Worm (Caenorhabditis elegans) whole organism, L1 larva: ENCODE results near the gene cyb-2.1.
"Not testable (repeated sequence)": the region's sequence is repeated elsewhere in the genome, so short reads cannot be mapped to it uniquely, and the experiment has no call there.

Experiments used
- aha-1 ChIP-seq: fragments of 150-350 bp; optimal IDR thresholded peaks from 2 replicates; lab custom pipeline; 2014; ENCODE audit warnings: missing biosample characterization, missing genetic modification characterization
- ama-1 ChIP-seq: fragments of 150-350 bp; optimal IDR thresholded peaks from 2 replicates; lab custom pipeline; 2014
- ceh-63 ChIP-seq: fragments of 200-800 bp; sonication (Bioruptor generic); optimal IDR thresholded peaks from 2 replicates; lab custom pipeline; 2018; ENCODE audit warnings: mild to moderate bottlenecking, missing genetic modification characterization, missing compliant biosample characterization
- ceh-90 ChIP-seq: sonication (generic microtip); optimal IDR thresholded peaks from 2 replicates; lab custom pipeline; 2016; ENCODE audit warnings: missing genetic modification characterization, missing compliant biosample characterization
- ces-1 ChIP-seq: fragments of 150-350 bp; optimal IDR thresholded peaks from 2 replicates; lab custom pipeline; 2014; ENCODE audit warnings: missing biosample characterization, missing genetic modification reagents, missing genetic modification characterization
- efl-1 ChIP-seq, 4 experiments: fragments of 150-350 bp; optimal IDR thresholded peaks in 3 of 4; peaks in 1 of 4; 1 replicate in 1 of 4; 2 replicates in 3 of 4; lab custom pipeline; 2014; ENCODE audit warnings: missing biosample characterization in 2 of 4, missing genetic modification characterization in 2 of 4, missing genetic modification reagents in 2 of 4
- egl-27 ChIP-seq, 2 experiments: fragments of 150-350 bp in 1 of 2; sonication (generic microtip); optimal IDR thresholded peaks; 3 replicates each; lab custom pipeline; 2017 to 2018; ENCODE audit warnings: missing biosample characterization in 2 of 2, missing genetic modification characterization in 2 of 2, missing genetic modification reagents in 2 of 2
- elt-2 ChIP-seq: sonication (generic microtip); optimal IDR thresholded peaks from 2 replicates; lab custom pipeline; 2016; ENCODE audit warnings: missing genetic modification characterization, mild to moderate bottlenecking, inconsistent platforms, missing compliant biosample characterization, missing genetic modification reagents
- ets-5 ChIP-seq: fragments of 200-800 bp; sonication (Bioruptor generic); IDR thresholded peaks from 2 replicates; pipeline ENCODE4 v1.3.6; 2022; ENCODE audit warnings: missing genetic modification characterization, missing compliant biosample characterization
- lin-13 ChIP-seq: fragments of 150-350 bp; optimal IDR thresholded peaks from 2 replicates; lab custom pipeline; 2014; ENCODE audit warnings: missing biosample characterization, missing genetic modification reagents, missing genetic modification characterization
- lin-14 ChIP-seq: fragments of 200-800 bp; sonication (Bioruptor generic); optimal IDR thresholded peaks from 2 replicates; lab custom pipeline; 2018; ENCODE audit warnings: mild to moderate bottlenecking, missing genetic modification characterization, moderate library complexity, missing compliant biosample characterization
- lin-35 ChIP-seq, 2 experiments: fragments of 150-350 bp; optimal IDR thresholded peaks; 2 replicates each; lab custom pipeline; 2014; ENCODE audit warnings: missing biosample characterization in 2 of 2, missing genetic modification characterization in 2 of 2, missing genetic modification reagents in 2 of 2
- mab-9 ChIP-seq: fragments of 200-800 bp; sonication (Bioruptor generic); IDR thresholded peaks from 2 replicates; pipeline ENCODE4 v1.3.6; 2022; ENCODE audit warnings: missing genetic modification reagents, missing genetic modification characterization, missing compliant biosample characterization
- mdl-1 ChIP-seq, 2 experiments: fragments of 150-350 bp; optimal IDR thresholded peaks; 2 replicates each; lab custom pipeline; 2014 to 2017; ENCODE audit warnings: missing biosample characterization in 2 of 2, missing genetic modification characterization in 2 of 2, inconsistent platforms in 1 of 2
- nhr-20 ChIP-seq: sonication (generic microtip); optimal IDR thresholded peaks from 2 replicates; lab custom pipeline; 2016; ENCODE audit warnings: mild to moderate bottlenecking, missing genetic modification characterization, missing compliant biosample characterization
- nhr-77 ChIP-seq: fragments of 150-350 bp; optimal IDR thresholded peaks from 2 replicates; lab custom pipeline; 2014; ENCODE audit warnings: missing biosample characterization, missing genetic modification characterization
- nhr-85 ChIP-seq: sonication (generic microtip); peaks from one replicate; lab custom pipeline; 2016; ENCODE audit warnings: missing genetic modification characterization, inconsistent platforms, missing compliant biosample characterization
- nhr-90 ChIP-seq: sonication (generic microtip); optimal IDR thresholded peaks from 2 replicates; lab custom pipeline; 2016; ENCODE audit warnings: mild to moderate bottlenecking, missing genetic modification characterization, missing compliant biosample characterization; ENCODE audit not compliant: poor library complexity
- rnt-1 ChIP-seq: sonication (generic microtip); optimal IDR thresholded peaks from 2 replicates; lab custom pipeline; 2016; ENCODE audit warnings: mild to moderate bottlenecking, missing genetic modification characterization, moderate library complexity, missing compliant biosample characterization
- snpc-4 ChIP-seq: fragments of 150-350 bp; optimal IDR thresholded peaks from 2 replicates; lab custom pipeline; 2014; ENCODE audit warnings: missing biosample characterization, missing genetic modification characterization
- unc-30 ChIP-seq: sonication (generic microtip); optimal IDR thresholded peaks from 2 replicates; lab custom pipeline; 2017; ENCODE audit warnings: missing biosample characterization, missing genetic modification characterization
- unc-62 ChIP-seq: fragments of 150-350 bp; optimal IDR thresholded peaks from 2 replicates; lab custom pipeline; 2014; ENCODE audit warnings: missing biosample characterization, missing genetic modification reagents, missing genetic modification characterization
- unc-86 ChIP-seq: sonication (generic microtip); optimal IDR thresholded peaks from 2 replicates; lab custom pipeline; 2016; ENCODE audit warnings: missing genetic modification characterization, missing compliant biosample characterization
- ztf-11 ChIP-seq, 2 experiments: sonication (generic microtip); optimal IDR thresholded peaks; 2 replicates each; lab custom pipeline; 2016 to 2017; ENCODE audit warnings: missing genetic modification characterization in 2 of 2, missing biosample characterization in 1 of 2, missing compliant biosample characterization in 1 of 2

Gene cyb-2.1

ce11 chrIV:10950363-10951214, 35.2 kb upstream of the cyb-2.1 start:
- TF ChIP-seq lin-13 (GFP tag; lab: Kevin White, UChicago) (no peak), efl-1 (optimal IDR thresholded peaks at IDR 0.05; lab: Kevin White, UChicago) (no peak), efl-1 (GFP tag; optimal IDR thresholded peaks at IDR 0.05 in 1 of 2; lab: Kevin White, UChicago) (peak in 1 of 2 experiments; percentile 92)
- TF ChIP-seq, all 84 proteins: peak for 1

ce11 chrIV:10951997-10952396, 33.8 kb upstream of the cyb-2.1 start, which contains the start of gene Y69E1A.3:
Y69E1A.3 (plus strand) TSS chrIV:10952297.
- no peak for TF ChIP-seq ceh-90
- TF ChIP-seq egl-27 (tag; optimal IDR thresholded peaks at IDR 0.05; lab: Kevin White, UChicago) = no peak
- TF ChIP-seq aha-1 (tag; lab: Kevin White, UChicago) = no peak
- no peak for TF ChIP-seq ces-1 (GFP tag; lab: Kevin White, UChicago)
- TF ChIP-seq nhr-90 (tag; lab: Kevin White, UChicago) = no peak

DNA sequence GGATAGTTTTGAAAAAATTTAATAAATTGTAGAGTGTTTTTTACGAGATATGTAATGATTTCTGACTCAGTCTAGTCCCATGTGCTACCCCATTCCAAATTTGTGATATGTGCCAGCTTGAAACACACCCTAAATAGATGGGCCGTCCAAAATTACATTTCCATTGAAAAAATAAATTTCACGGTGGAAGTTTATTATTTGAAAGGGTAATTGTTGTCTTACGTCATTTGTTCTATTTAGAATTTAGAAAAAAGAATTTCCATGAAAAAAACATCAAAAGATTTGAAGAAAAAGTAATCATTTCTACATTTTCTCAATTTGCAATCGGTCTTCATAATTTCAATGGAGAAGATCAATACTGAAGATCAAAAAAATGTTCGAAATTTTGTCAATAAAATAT, 30.8 kb upstream of the cyb-2.1 start, which contains the start of gene Y69E1A.4:
Y69E1A.4 (plus strand) TSS at position 301 of the 400 bp plus-strand sequence.
- not testable (repeated sequence) for TF ChIP-seq elt-2 (tag; lab: Kevin White, UChicago); mab-9 (GFP tag; lab: Robert Waterston, UW); ama-1 (lab: Kevin White, UChicago)

ce11 chrIV:10957583-10958229, 28.1 kb upstream of the cyb-2.1 start, which contains the start of gene Y69E1A.5:
Y69E1A.5 (minus strand) TSS chrIV:10957655.
- TF ChIP-seq efl-1 (optimal IDR thresholded peaks at IDR 0.05; lab: Kevin White, UChicago) (no peak), efl-1 (GFP tag; optimal IDR thresholded peaks at IDR 0.05 in 1 of 2; lab: Kevin White, UChicago) (peak in 1 of 2 experiments; percentile 81), rnt-1 (tag; lab: Kevin White, UChicago) (peak; percentile 62), lin-14 (GFP tag; lab: Kevin White, UChicago) (peak; percentile 72), ceh-63 (GFP tag; lab: Kevin White, UChicago) (no peak)

- TF ChIP-seq ztf-11 (tag; optimal IDR thresholded peaks at IDR 0.05; lab: Kevin White, UChicago) = no peak
- no peak for TF ChIP-seq snpc-4 (tag; lab: Kevin White, UChicago)
- no peak for TF ChIP-seq nhr-85 (tag; lab: Kevin White, UChicago)
- TF ChIP-seq ceh-90 = no peak
- no peak for TF ChIP-seq ces-1 (GFP tag; lab: Kevin White, UChicago)
- no peak for TF ChIP-seq unc-62
- peak; percentile 41 for TF ChIP-seq rnt-1 (tag; lab: Kevin White, UChicago)
- no peak for TF ChIP-seq nhr-77 (tag; lab: Kevin White, UChicago)
- TF ChIP-seq lin-14 (GFP tag; lab: Kevin White, UChicago) = peak; percentile 51
- TF ChIP-seq ets-5 (GFP tag; lab: Robert Waterston, UW) = no peak
Measured at ce11 chrIV:10958230-10958588, 27.6 kb upstream of the cyb-2.1 start, which contains the start of gene sri-19. sri-19 (plus strand) TSS chrIV:10958372.

ce11 chrIV:10964688-10965087, 21.1 kb upstream of the cyb-2.1 start:
- TF ChIP-seq elt-2 (tag; lab: Kevin White, UChicago) (peak; percentile 86), lin-35 (GFP tag; optimal IDR thresholded peaks at IDR 0.05; lab: Kevin White, UChicago) (peak in 1 of 2 experiments; percentile 39), unc-30 (no peak), efl-1 (optimal IDR thresholded peaks at IDR 0.05; lab: Kevin White, UChicago) (no peak), efl-1 (GFP tag; optimal IDR thresholded peaks at IDR 0.05 in 1 of 2; lab: Kevin White, UChicago) (peak in 1 of 2 experiments; percentile 16), nhr-20 (tag; lab: Kevin White, UChicago) (peak; percentile 2), mdl-1 (tag; optimal IDR thresholded peaks at IDR 0.05; lab: Kevin White, UChicago) (peak in 1 of 2 experiments; percentile 9), unc-86 (tag; lab: Kevin White, UChicago) (no peak), rnt-1 (tag; lab: Kevin White, UChicago) (no peak)
